Fruit fly (Drosophila melanogaster) whole organism, pupa: ENCODE results near the gene CG14561.
A peak's percentile ranks its signal among the peaks of the same experiment; 100 is the strongest.

Experiments
- CG10348 ChIP-seq: fragments of 200-800 bp; sonication (Bioruptor generic); IDR thresholded peaks from 2 replicates; pipeline ENCODE4 v1.3.6; 2022; ENCODE audit warnings: missing biosample characterization, missing genetic modification characterization
- CG12605 ChIP-seq: fragments of 200-800 bp; sonication (Bioruptor generic); IDR thresholded peaks from 2 replicates; pipeline ENCODE4 v1.3.6; 2022; ENCODE audit warnings: missing biosample characterization, missing genetic modification characterization
- CG13204 ChIP-seq: fragments of 200-800 bp; sonication (Bioruptor generic); optimal IDR thresholded peaks from 2 replicates; lab custom pipeline; 2018; ENCODE audit warnings: missing biosample characterization, mild to moderate bottlenecking, missing genetic modification characterization, moderate library complexity
- CG14655 ChIP-seq: fragments of 200-800 bp; sonication (Bioruptor generic); optimal IDR thresholded peaks from 3 replicates; lab custom pipeline; 2017; ENCODE audit warnings: mild to moderate bottlenecking, missing biosample characterization, missing genetic modification reagents, missing genetic modification characterization
- CG15710 ChIP-seq: fragments of 200-800 bp; sonication (Bioruptor generic); optimal IDR thresholded peaks from 2 replicates; lab custom pipeline; 2018; ENCODE audit warnings: missing biosample characterization, mild to moderate bottlenecking, missing genetic modification characterization, moderate library complexity
- CG17806 ChIP-seq: fragments of 200-800 bp; sonication (Bioruptor generic); optimal IDR thresholded peaks from 2 replicates; lab custom pipeline; 2018; ENCODE audit warnings: missing biosample characterization, mild to moderate bottlenecking, missing genetic modification characterization, moderate library complexity
- CG32121 ChIP-seq: fragments of 200-800 bp; sonication (Bioruptor generic); IDR thresholded peaks from 2 replicates; pipeline ENCODE4 v1.3.6; 2022; ENCODE audit warnings: missing biosample characterization, missing genetic modification characterization
- CG34367 ChIP-seq: fragments of 200-800 bp; sonication (Bioruptor generic); optimal IDR thresholded peaks from 2 replicates; lab custom pipeline; 2018; ENCODE audit warnings: missing biosample characterization, mild to moderate bottlenecking, missing genetic modification characterization
- CG4496 ChIP-seq: fragments of 200-800 bp; sonication (Bioruptor generic); IDR thresholded peaks from 3 replicates; pipeline ENCODE4 v1.3.6; 2022; ENCODE audit warnings: missing biosample characterization, missing genetic modification characterization
- CG8159 ChIP-seq: fragments of 200-800 bp; sonication (Bioruptor generic); optimal IDR thresholded peaks from 3 replicates; lab custom pipeline; 2018; ENCODE audit warnings: missing biosample characterization, mild to moderate bottlenecking, missing genetic modification characterization, moderate library complexity
- CG8301 ChIP-seq: fragments of 200-800 bp; sonication (Bioruptor generic); optimal IDR thresholded peaks from 2 replicates; lab custom pipeline; 2018; ENCODE audit warnings: missing biosample characterization, mild to moderate bottlenecking, missing genetic modification characterization
- CG9948 ChIP-seq: fragments of 200-800 bp; sonication (Bioruptor generic); optimal IDR thresholded peaks from 2 replicates; lab custom pipeline; 2018; ENCODE audit warnings: missing biosample characterization, mild to moderate bottlenecking, missing genetic modification characterization, moderate library complexity
- D1 ChIP-seq: fragments of 200-800 bp; sonication (Bioruptor generic); optimal IDR thresholded peaks from 2 replicates; lab custom pipeline; 2018; ENCODE audit warnings: missing biosample characterization, mild to moderate bottlenecking, missing genetic modification characterization, moderate library complexity
- EcR ChIP-seq: fragments of 200-800 bp; sonication (Bioruptor generic); optimal IDR thresholded peaks from 3 replicates; lab custom pipeline; 2019; ENCODE audit warnings: missing biosample characterization, missing genetic modification characterization, mild to moderate bottlenecking, moderate library complexity, missing genetic modification reagents
- Ets98B ChIP-seq: fragments of 200-800 bp; sonication (Bioruptor generic); IDR thresholded peaks from 2 replicates; pipeline ENCODE4 v1.3.6; 2022; ENCODE audit warnings: missing biosample characterization, missing genetic modification characterization
- Pif1A ChIP-seq: fragments of 200-800 bp; sonication (Bioruptor generic); optimal IDR thresholded peaks from 3 replicates; lab custom pipeline; 2016; ENCODE audit warnings: missing biosample characterization, missing genetic modification characterization
- Pif1B ChIP-seq: fragments of 200-800 bp; sonication (Bioruptor generic); optimal IDR thresholded peaks from 3 replicates; lab custom pipeline; 2016; ENCODE audit warnings: missing biosample characterization, missing genetic modification characterization
- Snoo ChIP-seq: fragments of 200-800 bp; sonication (Bioruptor generic); optimal IDR thresholded peaks from 3 replicates; lab custom pipeline; 2017; ENCODE audit warnings: missing biosample characterization, mild to moderate bottlenecking, missing genetic modification characterization, inconsistent platforms
- fd96Ca ChIP-seq: fragments of 200-800 bp; sonication (Bioruptor generic); IDR thresholded peaks from 3 replicates; pipeline ENCODE4 v1.3.6; 2022; ENCODE audit warnings: missing biosample characterization, missing genetic modification characterization
- gl ChIP-seq: fragments of 200-800 bp; sonication (Bioruptor generic); optimal IDR thresholded peaks from 2 replicates; lab custom pipeline; 2018; ENCODE audit warnings: missing biosample characterization, mild to moderate bottlenecking, missing genetic modification characterization
- rn ChIP-seq: fragments of 200-800 bp; sonication (Bioruptor generic); IDR thresholded peaks from 2 replicates; pipeline ENCODE4 v1.3.6; 2022; ENCODE audit warnings: missing biosample characterization, missing genetic modification characterization

CG14561 gene

dm6 chr3L:22070506-22070905 lies 4.8 kb downstream of the CG14561 start:
- TF ChIP-seq CG9948 = no peak
- TF ChIP-seq CG32121 = no peak
- TF ChIP-seq gl = no peak
- no peak for TF ChIP-seq CG13204 (GFP tag; lab: Kevin White, UChicago)
- no peak for TF ChIP-seq D1
- no peak for TF ChIP-seq CG12605 (GFP tag; lab: Robert Waterston, UW)
- TF ChIP-seq CG15710 (tag; lab: Kevin White, UChicago) = no peak
- TF ChIP-seq fd96Ca (GFP tag; lab: Robert Waterston, UW) = no peak
- TF ChIP-seq Snoo (tag; lab: Kevin White, UChicago) = no peak
- TF ChIP-seq CG14655 = no peak
- TF ChIP-seq Pif1A (GFP tag; lab: Kevin White, UChicago) = no peak
- no peak for TF ChIP-seq Ets98B
- no peak for TF ChIP-seq CG34367 (tag; lab: Kevin White, UChicago)
- TF ChIP-seq CG4496 (GFP tag; lab: Robert Waterston, UW) = no peak
- no peak for TF ChIP-seq rn (GFP tag; lab: Robert Waterston, UW)
- no peak for TF ChIP-seq CG8301 (tag; lab: Kevin White, UChicago)
- TF ChIP-seq CG10348 (GFP tag; lab: Robert Waterston, UW) = no peak
- TF ChIP-seq CG17806 = no peak

- peak; percentile 29 for TF ChIP-seq CG8159 (tag; lab: Kevin White, UChicago)
- no peak for TF ChIP-seq EcR (GFP tag; lab: Kevin White, UChicago)
These were observed 6.1 kb downstream of the CG14561 start, which contains the start of gene CG7139 for dm6 chr3L:22071687-22072394. CG7139 (minus strand) TSS chr3L:22071848.

- TF ChIP-seq CG17806 (peak; percentile 7), EcR (GFP tag; lab: Kevin White, UChicago) (peak; percentile 32), CG4496 (GFP tag; lab: Robert Waterston, UW) (peak; percentile 14; the same call in 1 of the 3 replicates), CG34367 (tag; lab: Kevin White, UChicago) (no peak), D1 (no peak), CG9948 (peak; percentile 28), Pif1B (GFP tag; lab: Kevin White, UChicago) (no peak)
These were observed 7.1 kb downstream of the CG14561 start for dm6 chr3L:22072824-22073223.

- TF ChIP-seq Snoo (tag; lab: Kevin White, UChicago) (no peak), gl (no peak), CG12605 (GFP tag; lab: Robert Waterston, UW) (no peak), CG4496 (GFP tag; lab: Robert Waterston, UW) (0 out of 3 replicates have a peak, but pooled peaks have one; percentile 26), D1 (no peak), EcR (GFP tag; lab: Kevin White, UChicago) (no peak), CG13204 (GFP tag; lab: Kevin White, UChicago) (no peak), CG9948 (no peak), Pif1B (GFP tag; lab: Kevin White, UChicago) (no peak), fd96Ca (GFP tag; lab: Robert Waterston, UW) (no peak), Ets98B (peak; percentile 13; the same call in 1 of the 2 replicates), CG34367 (tag; lab: Kevin White, UChicago) (no peak)
- TF ChIP-seq, all 21 proteins: peak for 2
These were observed 8.8 kb downstream of the CG14561 start, which contains the start of gene CG7133 for dm6 chr3L:22074347-22074971. CG7133 (minus strand) TSS chr3L:22074523.

dm6 chr3L:22075706-22076398 lies 10.1 kb downstream of the CG14561 start, which contains the start of the genes CG7130 and RpLP0:
CG7130 (minus strand) TSS chr3L:22075756.
RpLP0 (plus strand) TSS chr3L:22075867.
- no peak for TF ChIP-seq CG14655
- no peak for TF ChIP-seq CG10348 (GFP tag; lab: Robert Waterston, UW)
- peak; percentile 69 for TF ChIP-seq gl
- peak; percentile 27 for TF ChIP-seq CG9948
- TF ChIP-seq Snoo (tag; lab: Kevin White, UChicago) = peak; percentile 94
- TF ChIP-seq D1 = no peak
- peak; percentile 49 for TF ChIP-seq Ets98B
- peak; percentile 70 for TF ChIP-seq Pif1B (GFP tag; lab: Kevin White, UChicago)
- peak; percentile 54 for TF ChIP-seq CG8159 (tag; lab: Kevin White, UChicago)
- peak; percentile 35; the same call in 1 of the 2 replicates for TF ChIP-seq CG32121
- TF ChIP-seq EcR (GFP tag; lab: Kevin White, UChicago) = no peak
- TF ChIP-seq fd96Ca (GFP tag; lab: Robert Waterston, UW) = 0 out of 3 replicates have a peak, but pooled peaks have one; percentile 35
- TF ChIP-seq CG15710 (tag; lab: Kevin White, UChicago) = peak; percentile 71
- TF ChIP-seq CG34367 (tag; lab: Kevin White, UChicago) = peak; percentile 79
- TF ChIP-seq CG4496 (GFP tag; lab: Robert Waterston, UW) = peak; percentile 89
- peak; percentile 84 for TF ChIP-seq Pif1A (GFP tag; lab: Kevin White, UChicago)
- peak; percentile 35 for TF ChIP-seq CG8301 (tag; lab: Kevin White, UChicago)
- TF ChIP-seq rn (GFP tag; lab: Robert Waterston, UW) = peak; percentile 60
- TF ChIP-seq CG13204 (GFP tag; lab: Kevin White, UChicago) = peak; percentile 63
- TF ChIP-seq CG17806 = peak; percentile 41
- TF ChIP-seq CG12605 (GFP tag; lab: Robert Waterston, UW) = no peak
